Worm (Caenorhabditis elegans) whole organism, late embryonic: Measurements from ENCODE around the gene Y104H12D.2.

Experiments used
- C38D4.7 ChIP-seq: fragments of 200-800 bp; sonication (Bioruptor generic); optimal IDR thresholded peaks from 2 replicates; lab custom pipeline; 2018; ENCODE audit warnings: mild to moderate bottlenecking, missing genetic modification characterization, moderate library complexity, missing compliant biosample characterization
- F13H6.1 ChIP-seq: sonication (generic microtip); optimal IDR thresholded peaks from 2 replicates; lab custom pipeline; 2016; ENCODE audit warnings: missing genetic modification characterization, missing compliant biosample characterization
- T23F11.4 ChIP-seq: fragments of 200-800 bp; sonication (Bioruptor generic); optimal IDR thresholded peaks from 2 replicates; lab custom pipeline; 2018; ENCODE audit warnings: mild to moderate bottlenecking, missing genetic modification characterization, missing compliant biosample characterization
- ahr-1 ChIP-seq: sonication (generic microtip); optimal IDR thresholded peaks from 2 replicates; lab custom pipeline; 2016; ENCODE audit warnings: missing genetic modification characterization, missing compliant biosample characterization
- ama-1 ChIP-seq: fragments of 150-350 bp; optimal IDR thresholded peaks from 2 replicates; lab custom pipeline; 2014
- ceh-14 ChIP-seq: sonication (generic microtip); optimal IDR thresholded peaks from 2 replicates; lab custom pipeline; 2016; ENCODE audit warnings: missing genotype, missing genetic modification characterization, missing compliant biosample characterization
- ceh-18 ChIP-seq: sonication (generic microtip); optimal IDR thresholded peaks from 2 replicates; lab custom pipeline; 2016; ENCODE audit warnings: missing genetic modification characterization, missing compliant biosample characterization
- ceh-31 ChIP-seq: sonication (generic microtip); optimal IDR thresholded peaks from 2 replicates; lab custom pipeline; 2016; ENCODE audit warnings: missing genetic modification characterization, missing compliant biosample characterization
- ceh-45 ChIP-seq: fragments of 200-800 bp; sonication (Bioruptor generic); IDR thresholded peaks from 2 replicates; pipeline ENCODE4 v1.3.6; 2022; ENCODE audit warnings: missing genetic modification reagents, missing genetic modification characterization, missing compliant biosample characterization
- ceh-6 ChIP-seq: fragments of 200-800 bp; sonication (Bioruptor generic); optimal IDR thresholded peaks from 2 replicates; lab custom pipeline; 2018; ENCODE audit warnings: mild to moderate bottlenecking, missing genetic modification characterization, missing compliant biosample characterization
- dmd-4 ChIP-seq: sonication (generic microtip); optimal IDR thresholded peaks from 2 replicates; lab custom pipeline; 2016; ENCODE audit warnings: borderline replicate concordance, missing genetic modification characterization, missing compliant biosample characterization
- dve-1 ChIP-seq: sonication (generic microtip); optimal IDR thresholded peaks from 2 replicates; lab custom pipeline; 2017; ENCODE audit warnings: antibody characterized with exemption, mild to moderate bottlenecking, missing genetic modification characterization, missing compliant biosample characterization
- elt-2 ChIP-seq: sonication (generic microtip); optimal IDR thresholded peaks from 2 replicates; lab custom pipeline; 2016; ENCODE audit warnings: missing genetic modification reagents, missing genetic modification characterization, missing compliant biosample characterization
- gmeb-2 ChIP-seq: sonication (generic microtip); optimal IDR thresholded peaks from 2 replicates; lab custom pipeline; 2016; ENCODE audit warnings: missing genetic modification characterization, inconsistent platforms, missing compliant biosample characterization
- hlh-30 ChIP-seq: sonication (generic microtip); optimal IDR thresholded peaks from 2 replicates; lab custom pipeline; 2017; ENCODE audit warnings: antibody characterized with exemption, missing genetic modification characterization, missing compliant biosample characterization; ENCODE audit not compliant: insufficient read depth
- hlh-6 ChIP-seq: sonication (generic microtip); optimal IDR thresholded peaks from 2 replicates; lab custom pipeline; 2016; ENCODE audit warnings: missing genotype, missing genetic modification characterization, missing compliant biosample characterization
- lin-11 ChIP-seq: fragments of 200-800 bp; sonication (Bioruptor generic); optimal IDR thresholded peaks from 2 replicates; lab custom pipeline; 2018; ENCODE audit warnings: mild to moderate bottlenecking, missing genetic modification characterization, missing compliant biosample characterization
- nhr-11 ChIP-seq: fragments of 150-350 bp; optimal IDR thresholded peaks from 2 replicates; lab custom pipeline; 2014; ENCODE audit warnings: missing biosample characterization, missing genetic modification characterization
- odd-2 ChIP-seq: sonication (generic microtip); optimal IDR thresholded peaks from 2 replicates; lab custom pipeline; 2017; ENCODE audit warnings: antibody characterized with exemption, mild to moderate bottlenecking, missing genetic modification characterization, missing compliant biosample characterization
- pag-3 ChIP-seq: sonication (generic microtip); optimal IDR thresholded peaks from 2 replicates; lab custom pipeline; 2016; ENCODE audit warnings: missing compliant biosample characterization, missing genetic modification characterization, borderline replicate concordance
- pax-1 ChIP-seq: fragments of 150-350 bp; optimal IDR thresholded peaks from 2 replicates; lab custom pipeline; 2014; ENCODE audit warnings: missing biosample characterization, missing genetic modification characterization
- pha-2 ChIP-seq: sonication (generic microtip); optimal IDR thresholded peaks from 2 replicates; lab custom pipeline; 2017; ENCODE audit warnings: mild to moderate bottlenecking, missing genetic modification characterization, missing compliant biosample characterization
- ref-2 ChIP-seq: sonication (generic microtip); optimal IDR thresholded peaks from 2 replicates; lab custom pipeline; 2016; ENCODE audit warnings: missing genetic modification characterization, missing compliant biosample characterization
- sdc-2 ChIP-seq: sonication (generic microtip); optimal IDR thresholded peaks from 2 replicates; lab custom pipeline; 2016; ENCODE audit warnings: missing genotype, missing genetic modification characterization, missing compliant biosample characterization
- sox-2 ChIP-seq: fragments of 200-800 bp; sonication (Bioruptor generic); IDR thresholded peaks from 2 replicates; pipeline ENCODE4 v1.3.6; 2022; ENCODE audit warnings: missing genetic modification reagents, missing genetic modification characterization, missing compliant biosample characterization
- tbx-2 ChIP-seq: sonication (generic microtip); optimal IDR thresholded peaks from 2 replicates; lab custom pipeline; 2016; ENCODE audit warnings: missing genetic modification characterization, missing compliant biosample characterization
- unc-3 ChIP-seq, 2 experiments: fragments of 200-800 bp in 1 of 2; sonication (Bioruptor generic) in 1 of 2; sonication (generic microtip) in 1 of 2; conservative IDR thresholded peaks in 1 of 2; optimal IDR thresholded peaks in 1 of 2; 2 replicates each; pipeline versions ENCODE4 v1.3.6 to Lab custom; 2016 to 2022; ENCODE audit warnings: missing compliant biosample characterization in 2 of 2, missing genetic modification characterization in 2 of 2, missing genetic modification reagents in 1 of 2
- unc-42 ChIP-seq: sonication (generic microtip); optimal IDR thresholded peaks from 2 replicates; lab custom pipeline; 2016; ENCODE audit warnings: missing genotype, missing genetic modification characterization, missing compliant biosample characterization

Gene Y104H12D.2

ce11 chrIV:1211902-1212301, 34.1 kb downstream of the Y104H12D.2 start:
- TF ChIP-seq tbx-2 (tag; lab: Kevin White, UChicago) (no peak), gmeb-2 (tag; lab: Kevin White, UChicago) (no peak), F13H6.1 (tag; lab: Kevin White, UChicago) (no peak), lin-11 (tag; lab: Kevin White, UChicago) (no peak), unc-3 (GFP tag; conservative IDR thresholded peaks at IDR 0.05; lab: Robert Waterston, UW) (no peak), unc-3 (tag; optimal IDR thresholded peaks at IDR 0.05; lab: Kevin White, UChicago) (no peak), T23F11.4 (GFP tag; lab: Kevin White, UChicago) (no peak)

ce11 chrIV:1212357-1212756, 34.5 kb downstream of the Y104H12D.2 start:
- TF ChIP-seq tbx-2 (tag; lab: Kevin White, UChicago), result no peak
- peak; percentile 89 for TF ChIP-seq unc-42
- no peak for TF ChIP-seq dve-1 (tag; lab: Kevin White, UChicago)
- no peak for TF ChIP-seq pax-1 (tag; lab: Kevin White, UChicago)
- no peak for TF ChIP-seq sox-2 (GFP tag; lab: Robert Waterston, UW)

DNA sequence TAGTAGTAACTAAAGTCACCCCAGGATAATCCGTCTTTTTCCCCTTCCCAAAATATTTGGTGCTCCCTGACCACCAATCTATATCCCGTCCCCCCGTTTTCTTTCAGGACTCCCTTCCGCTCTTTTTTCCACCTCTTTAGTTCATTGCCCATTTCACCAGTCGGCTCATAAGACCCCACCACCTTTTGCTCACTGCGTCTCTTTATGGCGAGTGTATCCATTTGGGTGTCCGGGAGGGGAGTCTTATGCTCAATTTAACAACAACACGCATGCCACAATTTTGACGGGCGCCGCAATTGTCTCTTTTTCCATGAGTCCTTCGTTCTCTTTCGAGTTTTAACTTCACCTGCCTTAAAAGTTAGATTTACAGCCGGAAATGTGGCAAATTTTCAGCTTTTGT, 35.4 kb downstream of the Y104H12D.2 start:
- TF ChIP-seq dmd-4, result no peak
- peak; percentile 48 for TF ChIP-seq unc-42
- TF ChIP-seq ceh-31, result peak; percentile 82
- no peak for TF ChIP-seq nhr-11 (tag; lab: Kevin White, UChicago)
- no peak for TF ChIP-seq ahr-1 (tag; lab: Kevin White, UChicago)
- no peak for TF ChIP-seq elt-2 (tag; lab: Kevin White, UChicago)
- TF ChIP-seq tbx-2 (tag; lab: Kevin White, UChicago), result peak; percentile 54
- no peak for TF ChIP-seq unc-3 (GFP tag; conservative IDR thresholded peaks at IDR 0.05; lab: Robert Waterston, UW)
- no peak for TF ChIP-seq unc-3 (tag; optimal IDR thresholded peaks at IDR 0.05; lab: Kevin White, UChicago)
- TF ChIP-seq sdc-2 (tag; lab: Kevin White, UChicago), result no peak
- no peak for TF ChIP-seq ref-2 (tag; lab: Kevin White, UChicago)
- no peak for TF ChIP-seq pag-3 (tag; lab: Kevin White, UChicago)
- TF ChIP-seq odd-2 (tag; lab: Kevin White, UChicago), result no peak
- peak; percentile 28 for TF ChIP-seq ceh-18 (tag; lab: Kevin White, UChicago)
- peak; percentile 34 for TF ChIP-seq hlh-30 (tag; lab: Kevin White, UChicago)
- peak; percentile 21 for TF ChIP-seq ceh-14 (tag; lab: Kevin White, UChicago)
- no peak for TF ChIP-seq ama-1
- TF ChIP-seq ceh-45 (GFP tag; lab: Robert Waterston, UW), result no peak
- TF ChIP-seq, all 69 proteins: peak for 6

- TF ChIP-seq ceh-18 (tag; lab: Kevin White, UChicago) (no peak), sdc-2 (tag; lab: Kevin White, UChicago) (no peak), C38D4.7 (no peak), ceh-6 (GFP tag; lab: Kevin White, UChicago) (no peak), nhr-11 (tag; lab: Kevin White, UChicago) (no peak), hlh-6 (tag; lab: Kevin White, UChicago) (no peak), dmd-4 (no peak), pha-2 (tag; lab: Kevin White, UChicago) (no peak), F13H6.1 (tag; lab: Kevin White, UChicago) (no peak), ref-2 (tag; lab: Kevin White, UChicago) (no peak)
Measured at ce11 chrIV:1215536-1215935, 37.7 kb downstream of the Y104H12D.2 start.

ce11 chrIV:1216290-1216689, 38.5 kb downstream of the Y104H12D.2 start, which contains the start of gene W09G12.9:
TSS of gene W09G12.9 (plus strand) at chrIV:1216590.
- no peak for TF ChIP-seq pax-1 (tag; lab: Kevin White, UChicago)
- TF ChIP-seq, all 69 proteins: peak for 0

ce11 chrIV:1217265-1217664, 39.4 kb downstream of the Y104H12D.2 start:
- TF ChIP-seq dve-1 (tag; lab: Kevin White, UChicago), result peak; percentile 57
